Fruit fly (Drosophila melanogaster): ENCODE data around the gene mei-41.

The mei-41 gene

dm6 chrX:16403811-16404420, 12.4 kb downstream of the mei-41 start (continued):
- TF ChIP-seq Trl (optimal IDR thresholded peaks at IDR 0.05) (no peak), Trl (GFP tag; optimal IDR thresholded peaks at IDR 0.05) (peak; percentile 51), wdn (GFP tag; IDR thresholded peaks at IDR 0.05) (peak; percentile 63), wor (GFP tag; IDR thresholded peaks at IDR 0.05) (peak; percentile 27; the same call in 1 of the 2 replicates), CG12299 (tag; optimal IDR thresholded peaks at IDR 0.05) (peak; percentile 46), Blimp-1 (GFP tag; optimal IDR thresholded peaks at IDR 0.05) (no peak), CG2129 (GFP tag; IDR thresholded peaks at IDR 0.05; ENCODE audit: partially characterized antibody) (no peak), Poxn (GFP tag; IDR thresholded peaks at IDR 0.05) (peak; percentile 17; the same call in 1 of the 2 replicates), btn (GFP tag; optimal IDR thresholded peaks at IDR 0.05) (no peak), CG8359 (GFP tag; optimal IDR thresholded peaks at IDR 0.05; ENCODE audit: borderline replicate concordance) (peak; percentile 30), Taf1 (GFP tag; IDR thresholded peaks at IDR 0.05) (peak; percentile 55), CTCF (GFP tag; optimal IDR thresholded peaks at IDR 0.05) (no peak), Bgb (GFP tag; IDR thresholded peaks at IDR 0.05; ENCODE audit: partially characterized antibody) (no peak), vfl (GFP tag; optimal IDR thresholded peaks at IDR 0.05) (peak; percentile 65), Max (GFP tag; optimal IDR thresholded peaks at IDR 0.05) (peak; percentile 77), pan (optimal IDR thresholded peaks at IDR 0.05) (no peak), pan (GFP tag; optimal IDR thresholded peaks at IDR 0.05 in 1 of 2, IDR thresholded peaks at IDR 0.05 in 1 of 2) (peak in 1 of 2 experiments; percentile 84), YL-1 (GFP tag; optimal IDR thresholded peaks at IDR 0.05) (no peak), Aef1 (GFP tag; IDR thresholded peaks at IDR 0.05) (peak; percentile 73), ssp (GFP tag; IDR thresholded peaks at IDR 0.05) (peak; percentile 53; the same call in 1 of the 2 replicates), CG11085 (GFP tag; IDR thresholded peaks at IDR 0.05) (peak; percentile 44; the same call in 1 of the 2 replicates), yki (optimal IDR thresholded peaks at IDR 0.05) (no peak), Dp (GFP tag; optimal IDR thresholded peaks at IDR 0.05) (no peak), CG12769 (tag; optimal IDR thresholded peaks at IDR 0.05) (no peak), B-H2 (GFP tag; optimal IDR thresholded peaks at IDR 0.05) (no peak), tx (GFP tag; optimal IDR thresholded peaks at IDR 0.05) (peak; percentile 53), CG10654 (GFP tag; optimal IDR thresholded peaks at IDR 0.05) (peak; percentile 60), dysf (GFP tag; IDR thresholded peaks at IDR 0.05) (peak; percentile 88), CG6175 (GFP tag; IDR thresholded peaks at IDR 0.05) (peak; percentile 13; the same call in 1 of the 3 replicates), scrt (GFP tag; optimal IDR thresholded peaks at IDR 0.05) (no peak), Adf1 (GFP tag; IDR thresholded peaks at IDR 0.05) (peak; percentile 50), D19B (GFP tag; optimal IDR thresholded peaks at IDR 0.05) (peak; percentile 98), chn (GFP tag; optimal IDR thresholded peaks at IDR 0.05) (peak; percentile 35), ftz-f1 (GFP tag; optimal IDR thresholded peaks at IDR 0.05) (peak; percentile 38), Chrac-16 (GFP tag; optimal IDR thresholded peaks at IDR 0.05) (peak; percentile 62), Spps (tag; optimal IDR thresholded peaks at IDR 0.05) (no peak), Dfd (GFP tag; optimal IDR thresholded peaks at IDR 0.05) (no peak), her (GFP tag; optimal IDR thresholded peaks at IDR 0.05) (peak; percentile 36), Ada2b (GFP tag; IDR thresholded peaks at IDR 0.05) (peak; percentile 85), CG5245 (GFP tag; optimal IDR thresholded peaks at IDR 0.05) (peak; percentile 49), tll (GFP tag; optimal IDR thresholded peaks at IDR 0.05) (no peak), CG33557 (GFP tag; optimal IDR thresholded peaks at IDR 0.05) (no peak), CG9215 (GFP tag; IDR thresholded peaks at IDR 0.05) (peak; percentile 27; the same call in 1 of the 2 replicates), Camta (GFP tag; optimal IDR thresholded peaks at IDR 0.05) (peak; percentile 56), CG2889 (GFP tag; IDR thresholded peaks at IDR 0.05) (peak; percentile 59; the same call in 1 of the 3 replicates), CG7987 (GFP tag; optimal IDR thresholded peaks at IDR 0.05) (peak; percentile 43), ci (GFP tag; IDR thresholded peaks at IDR 0.05) (peak; percentile 84), sens (GFP tag) (peak; percentile 92), org-1 (GFP tag; optimal IDR thresholded peaks at IDR 0.05) (peak; percentile 67)

All from whole organism, embryonic.